Worm (Caenorhabditis elegans): ENCODE data around the gene F18E9.4.

F18E9.4 gene

DNA sequence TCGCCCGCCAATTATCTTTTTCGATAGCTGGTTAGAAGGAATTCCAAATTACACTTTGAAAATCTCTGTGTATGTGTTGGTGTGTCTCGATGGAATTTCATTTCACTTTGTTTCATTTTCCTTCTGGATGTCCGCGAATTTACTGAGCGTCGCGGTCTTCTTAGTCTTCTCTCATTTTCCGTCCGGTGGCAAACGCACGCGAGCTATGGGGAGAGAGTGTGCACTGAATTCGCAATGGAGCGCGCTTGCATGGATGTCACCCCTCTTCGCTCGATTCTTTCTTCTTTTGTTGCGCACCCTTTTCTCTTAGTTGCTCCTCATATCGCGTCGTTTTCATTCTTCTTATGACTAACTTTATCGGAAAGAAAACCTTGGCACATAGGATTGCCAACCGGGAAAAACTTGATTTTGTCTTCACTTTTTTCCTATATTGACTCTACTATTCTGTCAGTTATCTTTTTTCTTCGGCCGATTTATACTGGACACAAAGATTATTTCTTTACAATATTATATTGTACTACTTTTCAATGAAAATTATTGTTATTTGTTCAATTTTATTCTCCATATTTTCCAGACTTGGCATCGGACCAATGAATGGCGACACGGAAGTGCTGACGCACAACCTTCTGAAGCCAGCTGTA is 28.5 kb upstream of the F18E9.4 start, which contains the start of gene dhhc-14 (continued):
- TF ChIP-seq F10B5.3 (tag; optimal IDR thresholded peaks at IDR 0.05), result no peak
- no peak for TF ChIP-seq madf-5 (GFP tag; IDR thresholded peaks at IDR 0.05)
- TF ChIP-seq nhr-11 (tag; optimal IDR thresholded peaks at IDR 0.05), result no peak
- TF ChIP-seq pqm-1 (tag; optimal IDR thresholded peaks at IDR 0.05), result no peak
- TF ChIP-seq nhr-237 (tag; optimal IDR thresholded peaks at IDR 0.05), result no peak
- TF ChIP-seq nhr-6 (tag; optimal IDR thresholded peaks at IDR 0.05), result peak; percentile 53
- peak; percentile 1 for TF ChIP-seq fkh-10 (GFP tag; optimal IDR thresholded peaks at IDR 0.05)

DNA sequence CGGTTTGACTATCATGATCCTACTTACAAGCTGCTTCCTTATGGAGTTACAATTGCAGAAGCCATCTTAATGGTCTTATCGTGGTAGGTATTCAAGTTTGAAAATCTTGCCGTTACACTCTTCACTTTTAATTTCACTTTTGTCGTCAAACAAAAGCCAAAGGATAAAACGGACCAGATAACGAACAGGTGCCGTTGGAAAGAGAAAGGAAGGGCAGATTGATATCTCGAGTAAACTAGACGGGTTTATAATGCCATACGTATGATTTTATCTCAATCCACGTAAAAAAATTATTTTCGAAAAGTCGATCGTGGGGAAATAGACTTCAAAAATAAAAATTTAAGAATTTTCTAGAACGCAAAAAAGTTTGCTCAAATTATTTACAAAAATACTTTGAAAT is 26.3 kb upstream of the F18E9.4 start:
- TF ChIP-seq daf-12 (tag; optimal IDR thresholded peaks at IDR 0.05), result no peak
- TF ChIP-seq unc-62 (GFP tag; optimal IDR thresholded peaks at IDR 0.05 in 1 of 2), result peak in 1 of 2 experiments; percentile 87
- no peak for TF ChIP-seq unc-62 (tag; optimal IDR thresholded peaks at IDR 0.05)

DNA sequence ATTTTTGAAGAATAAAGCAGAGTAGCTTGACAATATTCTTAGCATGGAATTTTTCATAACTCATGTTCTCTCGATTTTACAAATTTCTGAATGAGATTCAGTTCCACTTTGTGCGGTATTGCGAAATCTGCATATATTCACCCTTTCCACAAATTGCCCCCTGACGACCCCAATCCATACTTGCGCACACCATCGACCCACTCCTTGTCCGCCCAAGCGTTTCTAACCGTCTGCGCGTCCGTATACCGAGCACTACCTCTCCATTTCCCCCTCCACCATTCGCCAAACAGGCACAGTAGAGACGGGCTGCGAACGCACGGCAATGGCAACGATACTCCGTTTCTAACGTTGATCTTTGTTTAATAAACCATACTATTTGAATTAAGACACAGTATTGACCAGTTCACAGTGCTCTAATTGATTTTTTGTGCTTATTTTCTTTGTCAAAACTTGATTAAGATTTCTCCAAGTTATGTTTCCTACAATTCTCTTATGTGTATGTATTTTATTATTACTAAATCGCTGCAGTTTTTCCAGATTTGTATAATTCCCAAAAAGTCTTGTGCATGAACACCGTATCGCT is 23.6 kb upstream of the F18E9.4 start, which contains the start of gene utx-1:
TSS of gene utx-1 (plus strand) at position 533 of the 583 bp plus-strand sequence.
- TF ChIP-seq hlh-11 (tag; optimal IDR thresholded peaks at IDR 0.05) (peak; percentile 7), mxl-3 (GFP tag; optimal IDR thresholded peaks at IDR 0.05) (peak; percentile 2), nhr-6 (tag; optimal IDR thresholded peaks at IDR 0.05) (peak; percentile 18), T20F7.1 (GFP tag; optimal IDR thresholded peaks at IDR 0.05) (peak; percentile 72), mdl-1 (tag; optimal IDR thresholded peaks at IDR 0.05) (peak in 1 of 2 experiments; percentile 31), aly-2 (tag; optimal IDR thresholded peaks at IDR 0.05) (no peak), Y5F2A.4 (GFP tag; optimal IDR thresholded peaks at IDR 0.05) (no peak), aha-1 (tag) (peak; percentile 77), dve-1 (tag; optimal IDR thresholded peaks at IDR 0.05; ENCODE audit: insufficient read depth) (peak; percentile 10), jun-1 (tag; optimal IDR thresholded peaks at IDR 0.05) (no peak), mep-1 (tag; optimal IDR thresholded peaks at IDR 0.05) (peak; percentile 31), lin-29 (GFP tag; IDR thresholded peaks at IDR 0.05) (peak; percentile 17; the same call in 1 of the 2 replicates), F44E2.7 (GFP tag; IDR thresholded peaks at IDR 0.05) (no peak), nhr-28 (tag; optimal IDR thresholded peaks at IDR 0.05) (no peak), mes-2 (tag; optimal IDR thresholded peaks at IDR 0.05; ENCODE audit: poor library complexity, severe bottlenecking) (peak; percentile 69), F37D6.2 (tag; optimal IDR thresholded peaks at IDR 0.05) (peak; percentile 27), hif-1 (tag; optimal IDR thresholded peaks at IDR 0.05) (peak in 1 of 2 experiments; percentile 21), hlh-30 (tag; optimal IDR thresholded peaks at IDR 0.05; ENCODE audit: insufficient read depth) (peak; percentile 30), hmg-1.1 (GFP tag; IDR thresholded peaks at IDR 0.05) (0 out of 2 replicates have a peak, but pooled peaks have one; percentile 42), gei-8 (GFP tag; optimal IDR thresholded peaks at IDR 0.05) (no peak), nhr-102 (tag; optimal IDR thresholded peaks at IDR 0.05) (peak; percentile 31), egl-43 (GFP tag; IDR thresholded peaks at IDR 0.05) (0 out of 2 replicates have a peak, but pooled peaks have one; percentile 8), daf-12 (tag; optimal IDR thresholded peaks at IDR 0.05) (no peak), rbr-2 (tag; optimal IDR thresholded peaks at IDR 0.05) (peak; percentile 55), F10B5.3 (tag; optimal IDR thresholded peaks at IDR 0.05) (no peak), daf-16 (GFP tag; optimal IDR thresholded peaks at IDR 0.05) (no peak), daf-16 (tag; optimal IDR thresholded peaks at IDR 0.05) (peak; percentile 18), nhr-76 (tag; optimal IDR thresholded peaks at IDR 0.05) (no peak), lsy-2 (tag; optimal IDR thresholded peaks at IDR 0.05) (peak in 1 of 2 experiments; percentile 10)
